Worm (Caenorhabditis elegans) whole organism, midembryonic: Measurements from ENCODE around the gene T05B4.10.

Experiments
- T22C8.4 ChIP-seq: fragments of 200-800 bp; sonication (Bioruptor generic); IDR thresholded peaks from 2 replicates; pipeline ENCODE4 v1.3.6; 2022; ENCODE audit warnings: missing genetic modification characterization, missing compliant biosample characterization
- cog-1 ChIP-seq: sonication (generic microtip); optimal IDR thresholded peaks from 2 replicates; lab custom pipeline; 2016; ENCODE audit warnings: missing genetic modification characterization, missing compliant biosample characterization
- flt-1 ChIP-seq: fragments of 200-800 bp; sonication (Bioruptor generic); IDR thresholded peaks from 2 replicates; pipeline ENCODE4 v1.3.6; 2022; ENCODE audit warnings: missing genetic modification characterization, missing compliant biosample characterization
- klf-2 ChIP-seq: fragments of 200-800 bp; sonication (Bioruptor generic); conservative IDR thresholded peaks from 2 replicates; pipeline ENCODE4 v1.3.6; 2022; ENCODE audit warnings: missing genetic modification reagents, missing genetic modification characterization, missing compliant biosample characterization
- med-1 ChIP-seq: sonication (generic microtip); optimal IDR thresholded peaks from 2 replicates; lab custom pipeline; 2017; ENCODE audit warnings: missing genetic modification characterization, mild to moderate bottlenecking, missing compliant biosample characterization, antibody characterized with exemption, missing genetic modification reagents; ENCODE audit not compliant: insufficient read depth
- ref-1 ChIP-seq: fragments of 200-800 bp; sonication (Bioruptor generic); conservative IDR thresholded peaks from 2 replicates; pipeline ENCODE4 v1.3.6; 2022; ENCODE audit warnings: missing genetic modification reagents, missing genetic modification characterization, missing compliant biosample characterization
- tab-1 ChIP-seq: fragments of 200-800 bp; sonication (Bioruptor generic); IDR thresholded peaks from 2 replicates; pipeline ENCODE4 v1.3.6; 2022; ENCODE audit warnings: missing genetic modification characterization, missing compliant biosample characterization
- ztf-23 ChIP-seq: fragments of 200-800 bp; sonication (Bioruptor generic); IDR thresholded peaks from 2 replicates; pipeline ENCODE4 v1.3.6; 2022; ENCODE audit warnings: missing genetic modification reagents, missing genetic modification characterization, missing compliant biosample characterization
- ztf-29 ChIP-seq: fragments of 200-800 bp; sonication (Bioruptor generic); IDR thresholded peaks from 2 replicates; pipeline ENCODE4 v1.3.6; 2022; ENCODE audit warnings: missing genetic modification reagents, missing genetic modification characterization, missing compliant biosample characterization

Gene T05B4.10

ce11 chrV:4120629-4121028, at the start of gene T05B4.10:
Gene T05B4.10 (minus strand): TSS chrV:4120729.
- TF ChIP-seq ztf-29 (GFP tag; lab: Robert Waterston, UW) (no peak), klf-2 (no peak), cog-1 (tag; lab: Kevin White, UChicago) (no peak)

ce11 chrV:4170138-4170537, 49.6 kb upstream of the T05B4.10 start, which contains the start of gene Y45G5AM.7:
Gene Y45G5AM.7 (minus strand): TSS chrV:4170238.
- no peak for TF ChIP-seq ztf-29 (GFP tag; lab: Robert Waterston, UW)
- no peak for TF ChIP-seq med-1 (GFP tag; lab: Kevin White, UChicago)
- no peak for TF ChIP-seq T22C8.4 (GFP tag; lab: Robert Waterston, UW)
- TF ChIP-seq flt-1 (GFP tag; lab: Robert Waterston, UW): no peak
- TF ChIP-seq ref-1 (GFP tag; lab: Robert Waterston, UW): no peak
- TF ChIP-seq ztf-23 (GFP tag; lab: Robert Waterston, UW): no peak
- no peak for TF ChIP-seq cog-1 (tag; lab: Kevin White, UChicago)
- no peak for TF ChIP-seq tab-1 (GFP tag; lab: Robert Waterston, UW)
- TF ChIP-seq klf-2: no peak

ce11 chrV:4169658-4170057, 49.1 kb upstream of the T05B4.10 start:
- TF ChIP-seq tab-1 (GFP tag; lab: Robert Waterston, UW) (no peak), med-1 (GFP tag; lab: Kevin White, UChicago) (no peak), ztf-29 (GFP tag; lab: Robert Waterston, UW) (no peak), cog-1 (tag; lab: Kevin White, UChicago) (no peak), ref-1 (GFP tag; lab: Robert Waterston, UW) (no peak), ztf-23 (GFP tag; lab: Robert Waterston, UW) (no peak), T22C8.4 (GFP tag; lab: Robert Waterston, UW) (no peak), flt-1 (GFP tag; lab: Robert Waterston, UW) (no peak), klf-2 (no peak)

ce11 chrV:4168045-4168444, 47.5 kb upstream of the T05B4.10 start:
- TF ChIP-seq tab-1 (GFP tag; lab: Robert Waterston, UW): no peak
- TF ChIP-seq flt-1 (GFP tag; lab: Robert Waterston, UW): no peak
- TF ChIP-seq klf-2: no peak
- TF ChIP-seq T22C8.4 (GFP tag; lab: Robert Waterston, UW): no peak
- TF ChIP-seq ztf-23 (GFP tag; lab: Robert Waterston, UW): no peak
- TF ChIP-seq med-1 (GFP tag; lab: Kevin White, UChicago): no peak
- no peak for TF ChIP-seq ztf-29 (GFP tag; lab: Robert Waterston, UW)

ce11 chrV:4164504-4164959, 44.0 kb upstream of the T05B4.10 start, which contains the start of gene Y45G5AM.3:
Gene Y45G5AM.3 (plus strand): TSS chrV:4164554.
- TF ChIP-seq T22C8.4 (GFP tag; lab: Robert Waterston, UW) (no peak), cog-1 (tag; lab: Kevin White, UChicago) (no peak), ztf-29 (GFP tag; lab: Robert Waterston, UW) (no peak), med-1 (GFP tag; lab: Kevin White, UChicago) (no peak), flt-1 (GFP tag; lab: Robert Waterston, UW) (no peak), tab-1 (GFP tag; lab: Robert Waterston, UW) (no peak), klf-2 (no peak), ztf-23 (GFP tag; lab: Robert Waterston, UW) (no peak), ref-1 (GFP tag; lab: Robert Waterston, UW) (no peak)

- TF ChIP-seq cog-1 (tag; lab: Kevin White, UChicago) (no peak), flt-1 (GFP tag; lab: Robert Waterston, UW) (no peak), ztf-29 (GFP tag; lab: Robert Waterston, UW) (no peak), klf-2 (no peak), tab-1 (GFP tag; lab: Robert Waterston, UW) (no peak), ztf-23 (GFP tag; lab: Robert Waterston, UW) (no peak), T22C8.4 (GFP tag; lab: Robert Waterston, UW) (no peak), med-1 (GFP tag; lab: Kevin White, UChicago) (no peak), ref-1 (GFP tag; lab: Robert Waterston, UW) (no peak)
These were observed 42.4 kb upstream of the T05B4.10 start, which contains the start of gene Y45G5AM.4 for ce11 chrV:4162922-4163321. Gene Y45G5AM.4 (plus strand): TSS chrV:4163222.

- TF ChIP-seq ztf-29 (GFP tag; lab: Robert Waterston, UW) (no peak), med-1 (GFP tag; lab: Kevin White, UChicago) (no peak), klf-2 (no peak), ref-1 (GFP tag; lab: Robert Waterston, UW) (no peak), cog-1 (tag; lab: Kevin White, UChicago) (no peak), tab-1 (GFP tag; lab: Robert Waterston, UW) (no peak), ztf-23 (GFP tag; lab: Robert Waterston, UW) (no peak), T22C8.4 (GFP tag; lab: Robert Waterston, UW) (no peak), flt-1 (GFP tag; lab: Robert Waterston, UW) (no peak)
These were observed 39.6 kb upstream of the T05B4.10 start, which contains the start of gene Y45G5AM.5 for ce11 chrV:4160086-4160485. Gene Y45G5AM.5 (plus strand): TSS chrV:4160386.

- no peak for TF ChIP-seq tab-1 (GFP tag; lab: Robert Waterston, UW)
- TF ChIP-seq ztf-23 (GFP tag; lab: Robert Waterston, UW): no peak
- TF ChIP-seq med-1 (GFP tag; lab: Kevin White, UChicago): no peak
- no peak for TF ChIP-seq klf-2
- TF ChIP-seq T22C8.4 (GFP tag; lab: Robert Waterston, UW): no peak
- TF ChIP-seq flt-1 (GFP tag; lab: Robert Waterston, UW): no peak
- TF ChIP-seq ztf-29 (GFP tag; lab: Robert Waterston, UW): no peak
These were observed 36.8 kb upstream of the T05B4.10 start for ce11 chrV:4157291-4157690.

ce11 chrV:4152200-4152599, 31.7 kb upstream of the T05B4.10 start, which contains the start of gene Y45G5AM.6:
Gene Y45G5AM.6 (minus strand): TSS chrV:4152300.
- TF ChIP-seq flt-1 (GFP tag; lab: Robert Waterston, UW): no peak
- no peak for TF ChIP-seq klf-2
- TF ChIP-seq ref-1 (GFP tag; lab: Robert Waterston, UW): no peak
- TF ChIP-seq cog-1 (tag; lab: Kevin White, UChicago): no peak
- TF ChIP-seq T22C8.4 (GFP tag; lab: Robert Waterston, UW): no peak
- TF ChIP-seq ztf-29 (GFP tag; lab: Robert Waterston, UW): no peak
- TF ChIP-seq ztf-23 (GFP tag; lab: Robert Waterston, UW): no peak
- TF ChIP-seq tab-1 (GFP tag; lab: Robert Waterston, UW): no peak
